Worm (Caenorhabditis elegans) whole organism, L4 larva: ENCODE data around the gene T19D12.5.

ENCODE experiments used
- aly-2 ChIP-seq: sonication (generic microtip); optimal IDR thresholded peaks from 2 replicates; lab custom pipeline; 2018; ENCODE audit warnings: missing biosample characterization, missing genetic modification characterization
- ama-1 ChIP-seq: fragments of 150-350 bp; optimal IDR thresholded peaks from 2 replicates; lab custom pipeline; 2014; ENCODE audit warnings: inconsistent platforms, mixed read lengths
- egl-43 ChIP-seq: fragments of 200-800 bp; sonication (Bioruptor generic); IDR thresholded peaks from 2 replicates; pipeline ENCODE4 v1.3.6; 2022; ENCODE audit warnings: missing genetic modification reagents, missing genetic modification characterization, missing compliant biosample characterization
- madf-9 ChIP-seq: fragments of 200-800 bp; sonication (Bioruptor generic); conservative IDR thresholded peaks from 2 replicates; pipeline ENCODE4 v1.3.6; 2022; ENCODE audit warnings: missing genetic modification reagents, missing genetic modification characterization, missing compliant biosample characterization
- mep-1 ChIP-seq: fragments of 150-350 bp; sonication (generic microtip); optimal IDR thresholded peaks from 3 replicates; lab custom pipeline; 2014; ENCODE audit warnings: missing biosample characterization, missing genetic modification characterization
- nhr-237 ChIP-seq: sonication (generic microtip); optimal IDR thresholded peaks from 2 replicates; lab custom pipeline; 2017; ENCODE audit warnings: missing biosample characterization, missing genetic modification characterization
- snpc-4 ChIP-seq: fragments of 150-350 bp; optimal IDR thresholded peaks from 2 replicates; lab custom pipeline; 2014; ENCODE audit warnings: missing biosample characterization, missing genetic modification characterization
- unc-39 ChIP-seq: sonication (generic microtip); optimal IDR thresholded peaks from 2 replicates; lab custom pipeline; 2017; ENCODE audit warnings: missing biosample characterization, missing genetic modification characterization
- unc-62 ChIP-seq, 3 experiments: fragments of 150-350 bp in 1 of 3; sonication (generic microtip); optimal IDR thresholded peaks in 2 of 3; peaks in 1 of 3; 1 replicate in 1 of 3; 2 replicates in 2 of 3; lab custom pipeline; 2014 to 2017; ENCODE audit warnings: missing biosample characterization in 3 of 3, missing genetic modification characterization in 3 of 3, missing genetic modification reagents in 3 of 3, missing genotype in 1 of 3
- zag-1 ChIP-seq: fragments of 150-350 bp; optimal IDR thresholded peaks from 2 replicates; lab custom pipeline; 2014; ENCODE audit warnings: missing biosample characterization, missing genetic modification characterization
- zip-2 ChIP-seq: fragments of 150-350 bp; optimal IDR thresholded peaks from 2 replicates; lab custom pipeline; 2014; ENCODE audit warnings: missing biosample characterization, missing genetic modification characterization

DNA sequence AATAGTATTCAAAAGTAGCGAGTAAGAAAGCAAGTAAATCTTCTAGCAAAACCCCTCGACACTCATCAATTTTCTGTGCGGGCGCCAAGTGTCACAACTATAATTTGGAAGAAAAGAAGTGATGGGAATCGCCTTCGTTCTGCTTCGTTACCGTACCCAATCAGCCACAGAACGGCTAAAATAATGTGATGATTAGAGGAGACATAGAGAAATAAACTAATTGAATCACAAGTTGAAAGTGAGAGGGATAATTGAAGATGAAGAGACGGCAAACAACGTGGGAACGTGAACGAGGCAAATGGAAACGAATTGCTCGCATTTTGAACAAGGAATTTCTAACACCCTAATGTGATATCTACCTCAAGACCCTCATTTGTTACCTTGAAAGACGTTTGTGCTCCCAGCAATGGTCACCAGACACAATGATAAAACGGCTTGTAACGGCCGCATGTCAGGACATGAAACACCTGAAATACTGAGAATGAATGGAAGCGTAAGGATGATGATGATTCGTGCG is 6.7 kb upstream of the T19D12.5 start, which contains the start of gene T19D12.6:
- no peak for TF ChIP-seq zip-2
- TF ChIP-seq mep-1 (tag; lab: Kevin White, UChicago): no peak
- TF ChIP-seq zag-1: no peak
- no peak for TF ChIP-seq madf-9 (GFP tag; lab: Robert Waterston, UW)
- no peak for TF ChIP-seq aly-2 (tag; lab: Kevin White, UChicago)
- TF ChIP-seq unc-62 (GFP tag; optimal IDR thresholded peaks at IDR 0.05 in 1 of 2; lab: Kevin White, UChicago): peak in 1 of 2 experiments; percentile 73
- TF ChIP-seq unc-62 (tag; optimal IDR thresholded peaks at IDR 0.05; lab: Kevin White, UChicago): no peak
- no peak for TF ChIP-seq snpc-4 (tag; lab: Kevin White, UChicago)
- TF ChIP-seq egl-43 (GFP tag; lab: Robert Waterston, UW): no peak
- no peak for TF ChIP-seq unc-39
- no peak for TF ChIP-seq ama-1 (lab: Kevin White, UChicago)
- TF ChIP-seq nhr-237 (tag; lab: Kevin White, UChicago): no peak
